Fruit fly (Drosophila melanogaster): ENCODE data around the gene Cdk5alpha.

DNA sequence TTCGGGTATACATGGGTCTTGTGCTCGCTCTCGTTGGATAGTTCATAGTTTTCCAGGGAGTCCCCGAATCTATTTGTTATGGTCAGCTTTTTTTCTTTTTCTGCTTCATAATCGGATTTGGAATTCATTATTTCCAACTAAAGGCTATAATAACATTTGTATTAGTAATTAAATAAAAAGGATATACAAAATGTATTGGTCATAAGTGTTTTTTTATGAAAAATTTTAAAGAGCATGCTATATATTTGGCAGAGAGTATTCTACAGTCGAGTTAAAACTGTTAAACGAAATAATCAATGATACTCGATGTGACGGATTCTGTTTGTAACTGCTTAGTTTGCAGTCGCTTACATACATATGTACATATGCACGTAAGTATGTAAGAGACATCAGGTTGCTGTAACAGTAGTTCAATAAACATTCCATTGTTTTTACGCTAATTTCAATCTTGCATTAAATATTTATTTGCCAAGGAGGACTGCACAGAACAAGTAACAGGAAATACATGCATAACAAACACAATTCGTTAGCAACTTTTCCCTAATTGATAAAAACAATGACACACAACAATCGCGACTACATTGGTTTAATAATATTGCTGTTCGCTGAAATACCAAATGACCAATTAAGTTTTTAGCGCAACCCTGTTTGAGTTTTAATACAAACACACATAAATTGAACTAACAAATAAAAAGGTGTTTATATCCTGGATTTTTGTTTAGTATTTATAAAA is 11.5 kb downstream of the Cdk5alpha start:
- TF ChIP-seq Gug (GFP tag; IDR thresholded peaks at IDR 0.05) (no peak), CG8632 (GFP tag; optimal IDR thresholded peaks at IDR 0.05) (no peak), CG1621 (tag; optimal IDR thresholded peaks at IDR 0.05) (no peak), CG4318 (GFP tag; optimal IDR thresholded peaks at IDR 0.05) (no peak), Hr39 (GFP tag; optimal IDR thresholded peaks at IDR 0.05) (peak; percentile 2), CG3919 (GFP tag; optimal IDR thresholded peaks at IDR 0.05) (no peak), Sox15 (GFP tag; optimal IDR thresholded peaks at IDR 0.05) (no peak), net (GFP tag; optimal IDR thresholded peaks at IDR 0.05) (no peak), CG8319 (GFP tag; optimal IDR thresholded peaks at IDR 0.05) (no peak), Lpt (GFP tag; optimal IDR thresholded peaks at IDR 0.05) (no peak), Blimp-1 (GFP tag; optimal IDR thresholded peaks at IDR 0.05) (no peak), CG31627 (GFP tag; optimal IDR thresholded peaks at IDR 0.05) (no peak), CG34406 (GFP tag; optimal IDR thresholded peaks at IDR 0.05) (no peak)
